Worm (Caenorhabditis elegans) whole organism, mixed stage, embryonic: ENCODE data around the gene C01G10.6.

Source experiments
- M03D4.4 ChIP-seq: sonication (generic microtip); optimal IDR thresholded peaks from 2 replicates; lab custom pipeline; 2017; ENCODE audit warnings: mild to moderate bottlenecking, missing genetic modification characterization, missing compliant biosample characterization
- bed-3 ChIP-seq: fragments of 200-800 bp; sonication (Bioruptor generic); optimal IDR thresholded peaks from 3 replicates; lab custom pipeline; 2018; ENCODE audit warnings: mild to moderate bottlenecking, missing genetic modification characterization, moderate library complexity, missing compliant biosample characterization
- blmp-1 ChIP-seq: fragments of 150-350 bp; optimal IDR thresholded peaks from 2 replicates; lab custom pipeline; 2014; ENCODE audit warnings: missing biosample characterization, missing genetic modification characterization
- ceh-39 ChIP-seq: fragments of 150-350 bp; optimal IDR thresholded peaks from 2 replicates; lab custom pipeline; 2014; ENCODE audit warnings: missing biosample characterization, missing genetic modification characterization
- ceh-43 ChIP-seq: fragments of 200-800 bp; sonication (Bioruptor generic); optimal IDR thresholded peaks from 2 replicates; lab custom pipeline; 2018; ENCODE audit warnings: mild to moderate bottlenecking, missing genetic modification characterization, moderate library complexity, missing compliant biosample characterization
- ceh-83 ChIP-seq: fragments of 200-800 bp; sonication (Bioruptor generic); optimal IDR thresholded peaks from 2 replicates; lab custom pipeline; 2018; ENCODE audit warnings: mild to moderate bottlenecking, missing genetic modification characterization, missing compliant biosample characterization
- ces-1 ChIP-seq: fragments of 150-350 bp; optimal IDR thresholded peaks from 2 replicates; lab custom pipeline; 2014; ENCODE audit warnings: missing biosample characterization, missing genetic modification reagents, missing genetic modification characterization
- cnd-1 ChIP-seq: fragments of 200-800 bp; sonication (Bioruptor generic); optimal IDR thresholded peaks from 2 replicates; lab custom pipeline; 2018; ENCODE audit warnings: mild to moderate bottlenecking, missing genetic modification characterization, missing compliant biosample characterization
- drap-1 ChIP-seq: fragments of 200-800 bp; sonication (Bioruptor generic); optimal IDR thresholded peaks from 3 replicates; lab custom pipeline; 2018; ENCODE audit warnings: mild to moderate bottlenecking, missing genetic modification characterization, missing compliant biosample characterization
- elt-1 ChIP-seq: sonication (generic microtip); optimal IDR thresholded peaks from 2 replicates; lab custom pipeline; 2017; ENCODE audit warnings: missing genetic modification characterization, mild to moderate bottlenecking, missing compliant biosample characterization, antibody characterized with exemption, moderate library complexity, borderline replicate concordance; ENCODE audit not compliant: insufficient read depth
- elt-3 ChIP-seq: fragments of 150-350 bp; optimal IDR thresholded peaks from 2 replicates; lab custom pipeline; 2014; ENCODE audit warnings: missing biosample characterization, missing genetic modification characterization
- flh-1 ChIP-seq: fragments of 200-800 bp; sonication (Bioruptor generic); optimal IDR thresholded peaks from 2 replicates; lab custom pipeline; 2018; ENCODE audit warnings: mild to moderate bottlenecking, missing genetic modification characterization, moderate library complexity, missing compliant biosample characterization
- ham-2 ChIP-seq: fragments of 200-800 bp; sonication (Bioruptor generic); optimal IDR thresholded peaks from 2 replicates; lab custom pipeline; 2018; ENCODE audit warnings: mild to moderate bottlenecking, missing genetic modification characterization, missing compliant biosample characterization
- hlh-1 ChIP-seq: fragments of 150-350 bp; optimal IDR thresholded peaks from 2 replicates; lab custom pipeline; 2014; ENCODE audit warnings: missing biosample characterization, missing genetic modification reagents, missing genetic modification characterization
- lin-13 ChIP-seq: fragments of 150-350 bp; optimal IDR thresholded peaks from 2 replicates; lab custom pipeline; 2014; ENCODE audit warnings: missing biosample characterization, missing genetic modification characterization
- lin-32 ChIP-seq: fragments of 200-800 bp; sonication (Bioruptor generic); optimal IDR thresholded peaks from 2 replicates; lab custom pipeline; 2018; ENCODE audit warnings: mild to moderate bottlenecking, missing genetic modification characterization, missing compliant biosample characterization
- lsy-2 ChIP-seq: fragments of 150-350 bp; optimal IDR thresholded peaks from 2 replicates; lab custom pipeline; 2014; ENCODE audit warnings: missing biosample characterization, missing genetic modification characterization
- mab-5 ChIP-seq: fragments of 150-350 bp; optimal IDR thresholded peaks from 2 replicates; lab custom pipeline; 2014; ENCODE audit warnings: missing biosample characterization, missing genetic modification characterization
- mep-1 ChIP-seq: fragments of 150-350 bp; optimal IDR thresholded peaks from 2 replicates; lab custom pipeline; 2017; ENCODE audit warnings: missing biosample characterization, missing genetic modification reagents, missing genetic modification characterization, inconsistent platforms
- mls-2 ChIP-seq: sonication (generic microtip); optimal IDR thresholded peaks from 2 replicates; lab custom pipeline; 2016; ENCODE audit warnings: mild to moderate bottlenecking, missing genetic modification characterization, moderate library complexity, missing compliant biosample characterization
- nhr-12 ChIP-seq: fragments of 150-350 bp; optimal IDR thresholded peaks from 2 replicates; lab custom pipeline; 2014; ENCODE audit warnings: missing biosample characterization, missing genetic modification characterization
- nhr-2 ChIP-seq: fragments of 150-350 bp; optimal IDR thresholded peaks from 2 replicates; lab custom pipeline; 2014; ENCODE audit warnings: missing biosample characterization, missing genetic modification characterization
- nhr-237 ChIP-seq: fragments of 150-350 bp; optimal IDR thresholded peaks from 2 replicates; lab custom pipeline; 2014; ENCODE audit warnings: missing biosample characterization, missing genetic modification characterization
- nhr-76 ChIP-seq: sonication (generic microtip); optimal IDR thresholded peaks from 2 replicates; lab custom pipeline; 2017; ENCODE audit warnings: missing biosample characterization, missing genetic modification characterization
- pha-4 ChIP-seq: fragments of 150-350 bp; optimal IDR thresholded peaks from 2 replicates; lab custom pipeline; 2018; ENCODE audit warnings: missing biosample characterization, missing genetic modification reagents, missing genetic modification characterization
- sem-2 ChIP-seq: fragments of 200-800 bp; sonication (Bioruptor generic); optimal IDR thresholded peaks from 2 replicates; lab custom pipeline; 2018; ENCODE audit warnings: mild to moderate bottlenecking, missing genetic modification characterization, missing compliant biosample characterization
- sptf-1 ChIP-seq: sonication (generic microtip); optimal IDR thresholded peaks from 2 replicates; lab custom pipeline; 2017; ENCODE audit warnings: mild to moderate bottlenecking, missing genetic modification characterization, moderate library complexity, missing compliant biosample characterization
- unc-120 ChIP-seq: sonication (generic microtip); optimal IDR thresholded peaks from 2 replicates; lab custom pipeline; 2017; ENCODE audit warnings: missing genetic modification characterization, missing compliant biosample characterization; ENCODE audit not compliant: poor library complexity, severe bottlenecking
- unc-39 ChIP-seq: fragments of 150-350 bp; optimal IDR thresholded peaks from 2 replicates; lab custom pipeline; 2014; ENCODE audit warnings: missing biosample characterization, missing genetic modification characterization
- unc-62 ChIP-seq: fragments of 150-350 bp; optimal IDR thresholded peaks from 2 replicates; lab custom pipeline; 2014; ENCODE audit warnings: missing biosample characterization, missing genetic modification reagents, missing genetic modification characterization
- zip-8 ChIP-seq: fragments of 150-350 bp; optimal IDR thresholded peaks from 2 replicates; lab custom pipeline; 2014; ENCODE audit warnings: missing biosample characterization, missing genetic modification characterization
- ztf-11 ChIP-seq: fragments of 150-350 bp; optimal IDR thresholded peaks from 2 replicates; lab custom pipeline; 2014; ENCODE audit warnings: missing biosample characterization, missing genetic modification characterization

The C01G10.6 gene

DNA sequence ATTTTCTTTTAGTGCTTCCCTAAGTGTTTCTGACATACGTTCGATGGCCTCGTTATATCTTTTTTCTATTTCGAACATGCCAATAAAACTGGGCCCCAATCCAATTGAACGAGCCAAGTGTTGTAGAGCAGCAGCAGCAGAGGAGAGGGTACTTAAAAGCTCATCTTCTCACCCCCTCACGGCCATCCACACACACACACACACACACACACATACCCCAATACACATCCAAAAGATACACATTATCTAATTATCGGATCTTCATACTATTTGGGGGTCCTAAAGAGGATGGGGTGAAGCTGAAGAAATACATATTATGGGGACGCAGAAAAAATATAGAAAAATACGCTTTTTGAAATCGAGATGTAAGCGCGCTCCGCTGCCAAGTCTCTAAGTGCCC is 14.7 kb upstream of the C01G10.6 start:
- no peak for TF ChIP-seq ceh-83 (GFP tag; lab: Kevin White, UChicago)
- no peak for TF ChIP-seq zip-8 (tag; lab: Kevin White, UChicago)
- TF ChIP-seq unc-120 (tag; lab: Kevin White, UChicago): no peak
- no peak for TF ChIP-seq ztf-11 (tag; lab: Kevin White, UChicago)
- no peak for TF ChIP-seq nhr-12 (tag; lab: Kevin White, UChicago)
- TF ChIP-seq mep-1 (tag; lab: Kevin White, UChicago): no peak
- no peak for TF ChIP-seq nhr-237 (tag; lab: Kevin White, UChicago)
- TF ChIP-seq hlh-1 (tag; lab: Kevin White, UChicago): no peak
- no peak for TF ChIP-seq pha-4 (tag; lab: Kevin White, UChicago)
- peak; percentile 70 for TF ChIP-seq drap-1 (GFP tag; lab: Kevin White, UChicago)
- TF ChIP-seq ces-1: peak; percentile 95
- peak; percentile 36 for TF ChIP-seq elt-1

DNA sequence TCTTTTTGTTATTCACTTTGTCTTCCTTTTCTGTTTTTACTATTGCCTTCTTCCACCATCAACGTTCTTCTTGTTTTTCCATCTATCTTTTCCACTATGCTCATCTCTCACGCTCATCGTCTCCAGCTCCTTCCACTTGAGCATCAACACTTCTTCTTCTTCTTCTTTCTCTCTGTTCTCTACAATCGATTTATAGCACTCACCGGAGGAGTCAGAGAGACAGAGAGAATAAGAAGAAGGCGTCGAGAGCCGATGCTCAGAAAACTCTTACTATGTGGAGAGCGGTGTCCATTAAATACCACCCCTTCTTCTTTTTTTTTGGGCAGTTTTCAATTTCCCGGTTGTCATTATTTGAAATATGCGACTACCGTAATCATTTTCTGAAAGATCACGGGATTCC is 12.5 kb upstream of the C01G10.6 start:
- peak; percentile 60 for TF ChIP-seq ces-1
- TF ChIP-seq unc-39 (tag; lab: Kevin White, UChicago): no peak
- TF ChIP-seq, all 35 proteins: peak for 1

- TF ChIP-seq ceh-39 (tag; lab: Kevin White, UChicago): no peak
- no peak for TF ChIP-seq elt-3
- TF ChIP-seq elt-1: no peak
- no peak for TF ChIP-seq nhr-76 (tag; lab: Kevin White, UChicago)
- TF ChIP-seq flh-1 (GFP tag; lab: Kevin White, UChicago): no peak
- TF ChIP-seq sptf-1: no peak
- TF ChIP-seq unc-120 (tag; lab: Kevin White, UChicago): peak; percentile 19
- no peak for TF ChIP-seq sem-2 (GFP tag; lab: Kevin White, UChicago)
- no peak for TF ChIP-seq pha-4 (tag; lab: Kevin White, UChicago)
- TF ChIP-seq ceh-43 (GFP tag; lab: Kevin White, UChicago): no peak
- peak; percentile 16 for TF ChIP-seq mab-5 (tag; lab: Kevin White, UChicago)
- TF ChIP-seq ztf-11 (tag; lab: Kevin White, UChicago): no peak
- no peak for TF ChIP-seq blmp-1 (tag; lab: Kevin White, UChicago)
- no peak for TF ChIP-seq lin-13 (tag; lab: Kevin White, UChicago)
- no peak for TF ChIP-seq nhr-12 (tag; lab: Kevin White, UChicago)
- no peak for TF ChIP-seq M03D4.4 (tag; lab: Kevin White, UChicago)
- TF ChIP-seq lin-32: no peak
- peak; percentile 82 for TF ChIP-seq unc-62 (GFP tag; lab: Kevin White, UChicago)
- no peak for TF ChIP-seq mls-2 (tag; lab: Kevin White, UChicago)
Observed at ce11 chrV:15078560-15078959, 8.9 kb upstream of the C01G10.6 start.

DNA sequence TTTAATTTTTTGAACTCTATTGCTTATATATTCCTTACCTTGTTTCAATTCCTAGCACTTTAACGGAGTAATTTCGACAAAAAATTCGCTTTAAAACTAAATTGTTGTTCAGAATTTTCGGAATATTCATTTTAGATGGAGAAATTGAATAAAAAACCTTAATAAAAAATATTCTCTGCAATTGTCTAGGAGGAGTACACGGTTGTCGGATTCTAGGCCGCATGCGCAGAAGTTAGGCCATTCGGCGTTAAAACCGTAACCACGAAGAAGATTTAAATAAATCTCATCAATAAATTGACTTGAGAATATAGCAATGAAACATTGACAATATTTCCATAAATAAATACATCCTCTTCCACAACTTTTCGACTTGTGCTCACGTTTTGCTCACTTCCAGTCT is 5.2 kb upstream of the C01G10.6 start, which contains the start of the genes C01G10.10 and C01G10.9:
TSS of gene C01G10.10 (minus strand) at position 151 of the 400 bp plus-strand sequence.
TSS of gene C01G10.9 (plus strand) at position 240 of the 400 bp plus-strand sequence.
- TF ChIP-seq ces-1 (peak; percentile 8), unc-62 (GFP tag; lab: Kevin White, UChicago) (no peak), unc-39 (tag; lab: Kevin White, UChicago) (no peak), lin-32 (no peak), ceh-43 (GFP tag; lab: Kevin White, UChicago) (no peak), ham-2 (GFP tag; lab: Kevin White, UChicago) (no peak), nhr-2 (tag; lab: Kevin White, UChicago) (no peak), pha-4 (tag; lab: Kevin White, UChicago) (no peak), ztf-11 (tag; lab: Kevin White, UChicago) (no peak), ceh-39 (tag; lab: Kevin White, UChicago) (no peak), drap-1 (GFP tag; lab: Kevin White, UChicago) (peak; percentile 37), bed-3 (GFP tag; lab: Kevin White, UChicago) (no peak), elt-1 (no peak), cnd-1 (tag; lab: Kevin White, UChicago) (peak; percentile 3), elt-3 (no peak), lsy-2 (tag; lab: Kevin White, UChicago) (peak; percentile 41), zip-8 (tag; lab: Kevin White, UChicago) (no peak)
